Worm (Caenorhabditis elegans): ENCODE data around the gene ril-2.

ril-2 gene

DNA sequence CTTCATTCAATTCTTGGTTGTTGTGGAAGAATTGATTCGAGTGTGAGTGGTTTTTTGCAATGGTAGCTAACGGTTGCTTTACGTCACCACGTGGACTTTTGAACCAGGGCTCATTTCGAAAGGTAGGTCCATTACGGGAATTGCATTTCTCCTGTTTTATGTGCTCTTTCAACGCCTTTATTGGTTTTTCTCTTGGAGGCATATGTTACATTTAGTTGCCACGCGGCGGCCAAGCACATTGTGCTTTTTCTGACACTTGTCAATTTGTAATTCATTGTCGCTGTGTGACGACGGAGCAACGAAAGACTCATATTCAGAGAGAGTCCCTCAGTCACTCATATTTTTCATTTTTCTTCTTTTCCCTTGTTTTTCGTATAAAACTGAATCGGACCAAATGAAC is 14.2 kb downstream of the ril-2 start:
- TF ChIP-seq Y55F3AM.14 (GFP tag; optimal IDR thresholded peaks at IDR 0.05) (no peak), alr-1 (tag; optimal IDR thresholded peaks at IDR 0.05) (no peak), lin-11 (tag; optimal IDR thresholded peaks at IDR 0.05) (peak; percentile 10), crh-2 (tag; optimal IDR thresholded peaks at IDR 0.05) (peak; percentile 14)

DNA sequence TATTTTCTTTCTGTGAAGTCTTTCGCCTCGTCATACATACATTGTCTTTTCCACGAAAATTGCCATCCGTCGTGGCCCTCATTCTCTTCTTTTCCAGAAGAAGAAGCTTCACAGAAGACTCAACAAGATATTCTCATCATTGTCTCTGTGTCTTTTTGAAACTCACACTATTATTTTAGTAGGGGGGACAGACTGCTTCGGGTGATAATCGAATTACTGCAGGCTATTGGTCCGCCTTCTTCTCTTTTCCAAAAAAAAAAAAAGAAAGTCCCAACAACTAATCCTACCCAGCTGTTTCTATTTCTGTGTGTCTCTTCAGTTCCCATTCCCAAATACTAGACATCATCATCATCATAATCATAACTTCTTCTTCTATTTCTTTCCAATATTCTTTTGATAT is 15.5 kb downstream of the ril-2 start:
- TF ChIP-seq lsy-2 (tag; optimal IDR thresholded peaks at IDR 0.05) (no peak), mdl-1 (tag; optimal IDR thresholded peaks at IDR 0.05) (no peak), sem-4 (tag; optimal IDR thresholded peaks at IDR 0.05) (no peak), ceh-82 (tag; optimal IDR thresholded peaks at IDR 0.05) (no peak), mab-5 (tag; optimal IDR thresholded peaks at IDR 0.05) (no peak), unc-55 (GFP tag; optimal IDR thresholded peaks at IDR 0.05) (peak; percentile 58), nhr-237 (tag; optimal IDR thresholded peaks at IDR 0.05) (no peak)

DNA sequence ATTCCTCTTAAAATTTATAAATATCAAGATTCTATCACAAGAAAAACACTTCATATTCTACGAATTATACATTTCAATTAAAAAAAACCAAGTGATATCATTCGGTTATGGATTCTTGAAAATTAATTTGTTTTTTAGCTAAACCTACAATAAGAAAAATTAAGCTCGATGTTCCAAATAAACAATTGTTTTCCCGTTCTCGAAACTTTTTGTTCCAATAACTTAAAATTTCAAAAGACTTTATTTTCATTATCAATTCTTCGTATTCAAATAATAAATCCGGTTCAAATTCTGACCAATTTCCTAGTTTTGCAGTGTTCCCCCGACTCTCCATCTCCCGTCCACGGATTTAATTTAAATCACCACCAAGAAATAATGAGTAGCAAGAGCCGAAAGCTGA is 19.7 kb downstream of the ril-2 start, which contains the start of gene E02A10.3:
Gene E02A10.3, plus strand, starts transcription at position 301 of the 400 bp plus-strand sequence.
- TF ChIP-seq crh-2 (tag; optimal IDR thresholded peaks at IDR 0.05) = no peak
- no peak for TF ChIP-seq nhr-23 (tag; optimal IDR thresholded peaks at IDR 0.05)
- TF ChIP-seq lsy-2 (tag; optimal IDR thresholded peaks at IDR 0.05) = no peak
- no peak for TF ChIP-seq F13H6.1 (tag; optimal IDR thresholded peaks at IDR 0.05)
- no peak for TF ChIP-seq mbf-1 (tag; optimal IDR thresholded peaks at IDR 0.05)
- TF ChIP-seq Y55F3AM.14 (GFP tag; optimal IDR thresholded peaks at IDR 0.05) = no peak
- no peak for TF ChIP-seq blmp-1 (tag; optimal IDR thresholded peaks at IDR 0.05; ENCODE audit: insufficient read depth)
- TF ChIP-seq ztf-4 (tag; optimal IDR thresholded peaks at IDR 0.05) = no peak

DNA sequence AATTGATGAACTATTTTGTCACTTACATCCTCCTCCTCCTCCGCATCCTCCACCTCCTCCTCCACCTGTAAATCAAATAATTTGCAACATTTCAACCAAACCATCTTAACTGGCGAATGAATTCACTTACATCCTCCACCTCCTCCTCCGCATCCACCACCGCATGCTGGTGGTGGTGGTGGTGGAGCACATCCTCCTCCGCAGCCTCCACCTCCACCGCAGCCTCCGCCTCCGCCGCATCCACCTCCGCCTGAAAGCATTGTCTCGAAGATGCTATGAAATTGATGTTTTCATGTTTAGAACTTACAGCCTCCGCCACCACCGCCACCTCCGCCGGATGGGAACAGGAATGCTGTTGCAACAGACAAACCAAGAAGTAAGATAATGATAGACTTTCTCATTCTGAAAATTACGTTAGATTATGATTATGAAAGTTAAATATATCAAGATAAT is 22.4 kb downstream of the ril-2 start, which contains the start of gene grl-23:
Gene grl-23, minus strand, starts transcription at position 403 of the 453 bp plus-strand sequence.
- TF ChIP-seq Y55F3AM.14 (GFP tag; optimal IDR thresholded peaks at IDR 0.05) = no peak
- TF ChIP-seq snpc-4 (tag; optimal IDR thresholded peaks at IDR 0.05) = no peak
- TF ChIP-seq nhr-77 (tag; optimal IDR thresholded peaks at IDR 0.05) = no peak
- TF ChIP-seq dmd-4 (tag; optimal IDR thresholded peaks at IDR 0.05) = no peak
- no peak for TF ChIP-seq lsy-2 (tag; optimal IDR thresholded peaks at IDR 0.05)
- TF ChIP-seq unc-62 (GFP tag; optimal IDR thresholded peaks at IDR 0.05) = no peak
- TF ChIP-seq nhr-6 (tag; optimal IDR thresholded peaks at IDR 0.05) = no peak
- no peak for TF ChIP-seq ztf-4 (tag; optimal IDR thresholded peaks at IDR 0.05)
- no peak for TF ChIP-seq nhr-237 (tag; optimal IDR thresholded peaks at IDR 0.05)
- no peak for TF ChIP-seq nhr-25 (tag; optimal IDR thresholded peaks at IDR 0.05)
- TF ChIP-seq skn-1 (tag; optimal IDR thresholded peaks at IDR 0.05) = no peak
- no peak for TF ChIP-seq alr-1 (tag; optimal IDR thresholded peaks at IDR 0.05)
- no peak for TF ChIP-seq nhr-23 (tag; optimal IDR thresholded peaks at IDR 0.05)
- no peak for TF ChIP-seq egl-27 (tag; optimal IDR thresholded peaks at IDR 0.05)
- no peak for TF ChIP-seq aly-2 (tag; optimal IDR thresholded peaks at IDR 0.05)

DNA sequence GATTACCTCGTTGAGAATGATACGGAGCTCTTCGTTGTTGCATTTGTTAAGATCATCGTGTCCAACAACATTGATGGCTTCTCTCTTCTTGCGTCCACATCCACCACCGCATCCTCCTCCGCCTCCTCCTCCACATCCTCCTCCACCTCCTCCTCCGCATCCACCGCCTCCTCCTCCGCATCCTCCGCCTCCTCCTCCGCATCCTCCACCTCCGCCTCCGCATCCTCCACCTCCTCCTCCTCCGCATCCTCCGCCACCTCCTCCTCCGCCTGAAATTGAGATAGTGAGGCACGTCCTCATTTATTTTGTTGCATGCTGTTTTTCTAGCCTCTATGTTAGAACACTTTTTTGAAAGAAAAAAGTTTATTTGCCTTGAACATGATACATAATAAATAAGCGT is 23.1 kb downstream of the ril-2 start:
- TF ChIP-seq C34F6.9 (tag; optimal IDR thresholded peaks at IDR 0.05) (no peak), mbf-1 (tag; optimal IDR thresholded peaks at IDR 0.05) (no peak)

DNA sequence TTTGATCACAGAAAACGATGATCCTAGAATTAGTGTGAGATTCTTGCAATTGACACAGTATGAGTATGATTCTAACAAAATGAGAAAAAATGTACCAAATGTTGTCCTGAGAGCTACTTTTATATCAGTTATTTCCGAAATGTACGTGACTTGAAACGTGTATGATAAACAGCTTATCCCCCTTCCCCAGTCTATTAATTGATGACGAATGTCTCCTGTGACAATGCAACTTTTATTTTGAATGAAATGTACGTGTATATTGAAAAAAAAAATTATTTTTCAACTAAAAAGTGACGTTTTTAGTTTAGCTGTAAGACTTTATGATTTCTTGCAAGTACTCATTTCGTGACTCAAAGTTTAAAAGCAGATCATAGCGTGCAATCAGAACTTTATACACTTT is 28.7 kb downstream of the ril-2 start:
- TF ChIP-seq nhr-11 (tag; optimal IDR thresholded peaks at IDR 0.05) = no peak
- no peak for TF ChIP-seq lin-13 (GFP tag; optimal IDR thresholded peaks at IDR 0.05)
- no peak for TF ChIP-seq fos-1 (tag; optimal IDR thresholded peaks at IDR 0.05)
- TF ChIP-seq peb-1 (tag; optimal IDR thresholded peaks at IDR 0.05) = no peak
- TF ChIP-seq aly-2 (tag; optimal IDR thresholded peaks at IDR 0.05) = no peak
- no peak for TF ChIP-seq sma-9 (GFP tag; optimal IDR thresholded peaks at IDR 0.05)
- no peak for TF ChIP-seq sma-9 (tag; optimal IDR thresholded peaks at IDR 0.05)
- TF ChIP-seq crh-2 (tag; optimal IDR thresholded peaks at IDR 0.05) = no peak
- no peak for TF ChIP-seq nhr-129 (tag; optimal IDR thresholded peaks at IDR 0.05)
- TF ChIP-seq snpc-4 (tag; optimal IDR thresholded peaks at IDR 0.05) = no peak
- no peak for TF ChIP-seq nhr-21 (tag; optimal IDR thresholded peaks at IDR 0.05)
